Worm (Caenorhabditis elegans): ENCODE results near the gene ilcr-2.
A peak's percentile ranks its signal among the peaks of the same experiment; 100 is the strongest.

ilcr-2 gene

DNA sequence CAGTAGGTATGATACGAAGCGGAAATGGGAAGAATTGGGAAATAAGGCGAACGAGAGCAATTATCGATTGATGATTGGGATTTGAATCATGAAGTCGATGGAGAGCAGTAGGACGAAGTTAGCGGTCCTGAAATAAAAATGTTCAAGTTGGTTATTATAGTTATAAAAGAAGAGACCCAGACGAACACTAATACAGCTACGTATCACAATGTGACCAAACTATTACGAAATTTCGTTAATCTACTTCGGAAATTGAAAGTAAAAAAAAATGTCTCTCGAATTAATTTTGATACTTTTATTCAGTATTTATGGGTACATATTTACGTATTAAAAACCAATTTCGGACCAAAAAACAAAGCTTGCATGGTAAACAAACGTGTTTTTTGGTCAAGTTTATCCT is 48.6 kb upstream of the ilcr-2 start:
- no peak for TF ChIP-seq zip-11 (GFP tag; IDR thresholded peaks at IDR 0.05)
- peak; percentile 19 for TF ChIP-seq nhr-28 (tag; optimal IDR thresholded peaks at IDR 0.05)
- TF ChIP-seq nhr-48 (tag; optimal IDR thresholded peaks at IDR 0.05), result no peak

DNA sequence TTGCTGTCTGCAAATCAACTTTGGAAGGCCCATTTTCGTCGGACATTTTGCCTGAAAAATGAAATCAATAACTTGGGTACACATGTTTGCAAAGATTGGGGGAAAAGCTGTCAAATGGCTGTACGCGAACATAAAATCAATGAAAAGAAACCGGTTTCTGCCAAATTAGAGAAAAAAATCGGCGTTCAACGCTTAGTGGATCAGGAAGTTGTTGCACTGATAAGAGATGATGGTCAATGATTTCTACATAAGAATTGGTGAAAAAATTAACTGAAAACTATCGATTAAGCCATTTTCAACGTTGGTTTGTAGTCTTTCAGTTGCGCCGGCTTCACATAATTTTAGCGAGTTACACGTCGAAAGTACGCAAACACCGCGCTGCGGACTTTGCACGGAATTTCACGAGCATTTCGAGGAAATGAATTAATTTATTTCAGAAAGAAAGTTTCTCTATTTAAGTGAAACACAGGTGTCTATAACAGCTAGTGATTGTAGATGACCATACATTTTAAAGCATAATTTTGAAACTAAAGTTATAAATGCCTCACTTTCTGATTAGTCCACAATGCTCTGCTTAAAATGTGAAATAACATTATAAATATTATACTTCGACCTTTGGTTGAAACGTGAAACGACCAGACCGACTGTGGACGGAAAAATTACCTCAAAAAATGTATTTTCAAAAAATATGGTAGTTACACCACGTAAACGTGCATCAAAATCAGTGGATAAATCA is 45.4 kb upstream of the ilcr-2 start, which contains the start of the genes F07F6.4 and F07F6.2:
TSS of gene F07F6.4 (minus strand) at position 51 of the 736 bp plus-strand sequence.
TSS of gene F07F6.2 (plus strand) at position 686 of the 736 bp plus-strand sequence.
- TF ChIP-seq tra-1 (GFP tag; IDR thresholded peaks at IDR 0.05), result no peak
- peak; percentile 39 for TF ChIP-seq dve-1 (tag; optimal IDR thresholded peaks at IDR 0.05; ENCODE audit: insufficient read depth)
- TF ChIP-seq nhr-28 (tag; optimal IDR thresholded peaks at IDR 0.05), result no peak
- no peak for TF ChIP-seq daf-8 (GFP tag; IDR thresholded peaks at IDR 0.05)
- no peak for TF ChIP-seq ama-1 (optimal IDR thresholded peaks at IDR 0.05)
- TF ChIP-seq nhr-6 (tag; optimal IDR thresholded peaks at IDR 0.05), result peak; percentile 15
- TF ChIP-seq Y75B8A.6 (GFP tag; IDR thresholded peaks at IDR 0.05), result no peak
- TF ChIP-seq saeg-2 (GFP tag; IDR thresholded peaks at IDR 0.05), result no peak
- no peak for TF ChIP-seq dmd-8 (GFP tag; IDR thresholded peaks at IDR 0.05)
- TF ChIP-seq zfp-3 (GFP tag; conservative IDR thresholded peaks at IDR 0.05), result no peak
- TF ChIP-seq ces-1 (GFP tag; optimal IDR thresholded peaks at IDR 0.05), result no peak
- TF ChIP-seq spr-3 (GFP tag; optimal IDR thresholded peaks at IDR 0.05), result no peak
- TF ChIP-seq unc-39 (tag; optimal IDR thresholded peaks at IDR 0.05), result no peak
- TF ChIP-seq madf-5 (GFP tag; IDR thresholded peaks at IDR 0.05), result no peak
- no peak for TF ChIP-seq fos-1 (tag; optimal IDR thresholded peaks at IDR 0.05)
- TF ChIP-seq attf-4 (tag; optimal IDR thresholded peaks at IDR 0.05), result no peak
- TF ChIP-seq D1046.2 (GFP tag; IDR thresholded peaks at IDR 0.05), result no peak
- no peak for TF ChIP-seq lin-15B (tag; optimal IDR thresholded peaks at IDR 0.05)
- peak; percentile 90 for TF ChIP-seq aha-1 (tag)
- TF ChIP-seq mxl-3 (GFP tag; optimal IDR thresholded peaks at IDR 0.05), result peak; percentile 7
- no peak for TF ChIP-seq dmd-9 (GFP tag; IDR thresholded peaks at IDR 0.05)
- TF ChIP-seq nhr-237 (tag; optimal IDR thresholded peaks at IDR 0.05), result no peak
- no peak for TF ChIP-seq skn-1 (tag; optimal IDR thresholded peaks at IDR 0.05)
- no peak for TF ChIP-seq mxl-2 (GFP tag; conservative IDR thresholded peaks at IDR 0.05)
- no peak for TF ChIP-seq Y5F2A.4 (GFP tag; optimal IDR thresholded peaks at IDR 0.05)
- no peak for TF ChIP-seq ceh-44 (GFP tag; IDR thresholded peaks at IDR 0.05)
- TF ChIP-seq ctbp-1 (GFP tag; IDR thresholded peaks at IDR 0.05), result no peak
- TF ChIP-seq nhr-10 (tag; optimal IDR thresholded peaks at IDR 0.05), result no peak
- no peak for TF ChIP-seq Y105C5A.15 (GFP tag; IDR thresholded peaks at IDR 0.05)
- no peak for TF ChIP-seq sdz-12 (GFP tag; optimal IDR thresholded peaks at IDR 0.05)
- TF ChIP-seq mep-1 (tag; optimal IDR thresholded peaks at IDR 0.05), result peak; percentile 27
- TF ChIP-seq lsy-2 (tag; optimal IDR thresholded peaks at IDR 0.05), result peak in 1 of 2 experiments; percentile 64
- no peak for TF ChIP-seq zag-1 (tag; optimal IDR thresholded peaks at IDR 0.05)
- TF ChIP-seq lin-29 (GFP tag; IDR thresholded peaks at IDR 0.05), result no peak
- peak; percentile 68 for TF ChIP-seq mes-2 (tag; optimal IDR thresholded peaks at IDR 0.05; ENCODE audit: poor library complexity, severe bottlenecking)
- TF ChIP-seq nhr-11 (tag; optimal IDR thresholded peaks at IDR 0.05), result no peak
- no peak for TF ChIP-seq F44E2.7 (GFP tag; IDR thresholded peaks at IDR 0.05)
- no peak for TF ChIP-seq zip-2 (tag; optimal IDR thresholded peaks at IDR 0.05)
- TF ChIP-seq egl-27 (tag; optimal IDR thresholded peaks at IDR 0.05), result no peak
- TF ChIP-seq duxl-1 (tag; optimal IDR thresholded peaks at IDR 0.05; ENCODE audit: poor library complexity), result no peak
- no peak for TF ChIP-seq ceh-82 (tag; optimal IDR thresholded peaks at IDR 0.05)
- no peak for TF ChIP-seq php-3 (GFP tag; IDR thresholded peaks at IDR 0.05)
- TF ChIP-seq arid-1 (GFP tag; conservative IDR thresholded peaks at IDR 0.05), result no peak
- TF ChIP-seq lin-1 (GFP tag; IDR thresholded peaks at IDR 0.05), result no peak
- no peak for TF ChIP-seq daf-19 (GFP tag; conservative IDR thresholded peaks at IDR 0.05)
- no peak for TF ChIP-seq hif-1 (tag; optimal IDR thresholded peaks at IDR 0.05)
- TF ChIP-seq ZK546.5 (tag; optimal IDR thresholded peaks at IDR 0.05), result no peak
- TF ChIP-seq hmg-1.1 (GFP tag; IDR thresholded peaks at IDR 0.05), result no peak
